In genomic region chrX:433747-434146, ce11 we compare ENCODE assay signal across 4 worm cellular contexts.
TF ChIP-seq lines count a peak whose summit lies in the region.

Gene dve-1 (minus strand): TSS chrX:433812.

TF ChIP-seq in whole organism, L3 larva, 47 proteins besides CTCF, POLR2A, EP300 and RAD21:
- no peak for TF ChIP-seq ceh-16 (tag; optimal IDR thresholded peaks at IDR 0.05; lab: Kevin White, UChicago)
- TF ChIP-seq unc-62 (GFP tag; optimal IDR thresholded peaks at IDR 0.05; lab: Kevin White, UChicago): no peak
- TF ChIP-seq nhr-25 (tag; optimal IDR thresholded peaks at IDR 0.05; lab: Kevin White, UChicago): no peak
- TF ChIP-seq elt-1 (tag; optimal IDR thresholded peaks at IDR 0.05; lab: Kevin White, UChicago): no peak
- peak; percentile 93 for TF ChIP-seq nfya-1 (tag; optimal IDR thresholded peaks at IDR 0.05; lab: Kevin White, UChicago; ENCODE audit: insufficient read depth)

TF ChIP-seq in whole organism, late embryonic, 69 proteins besides CTCF, POLR2A, EP300 and RAD21:
- TF ChIP-seq Y22D7AL.16 (tag; optimal IDR thresholded peaks at IDR 0.05; lab: Kevin White, UChicago): no peak
- TF ChIP-seq ceh-9 (tag; optimal IDR thresholded peaks at IDR 0.05; lab: Kevin White, UChicago): no peak
- peak; percentile 87 for TF ChIP-seq nfya-1 (tag; optimal IDR thresholded peaks at IDR 0.05; lab: Kevin White, UChicago)
- peak; percentile 10 for TF ChIP-seq sdc-2 (tag; optimal IDR thresholded peaks at IDR 0.05; lab: Kevin White, UChicago)

TF ChIP-seq in whole organism, mixed stage, embryonic, 35 proteins besides CTCF, POLR2A, EP300 and RAD21:
- no peak for TF ChIP-seq flh-1 (GFP tag; optimal IDR thresholded peaks at IDR 0.05; lab: Kevin White, UChicago)
- TF ChIP-seq M03D4.4 (tag; optimal IDR thresholded peaks at IDR 0.05; lab: Kevin White, UChicago): no peak
- no peak for TF ChIP-seq elt-1 (tag; optimal IDR thresholded peaks at IDR 0.05; lab: Kevin White, UChicago; ENCODE audit: borderline replicate concordance, insufficient read depth)
- TF ChIP-seq snpc-4 (tag; optimal IDR thresholded peaks at IDR 0.05; lab: Kevin White, UChicago): no peak
- no peak for TF ChIP-seq sem-2 (GFP tag; optimal IDR thresholded peaks at IDR 0.05; lab: Kevin White, UChicago)
- TF ChIP-seq elt-3 (tag; optimal IDR thresholded peaks at IDR 0.05; lab: Kevin White, UChicago): no peak
- peak; percentile 34 for TF ChIP-seq lsy-2 (tag; optimal IDR thresholded peaks at IDR 0.05; lab: Kevin White, UChicago)
- TF ChIP-seq ceh-83 (GFP tag; optimal IDR thresholded peaks at IDR 0.05; lab: Kevin White, UChicago): peak; percentile 45
- no peak for TF ChIP-seq unc-39 (tag; optimal IDR thresholded peaks at IDR 0.05; lab: Kevin White, UChicago)
- no peak for TF ChIP-seq nhr-12 (tag; optimal IDR thresholded peaks at IDR 0.05; lab: Kevin White, UChicago)

TF ChIP-seq in whole organism, young adult, 124 proteins besides CTCF, POLR2A, EP300 and RAD21:
- TF ChIP-seq nfyb-1 (GFP tag; IDR thresholded peaks at IDR 0.05; lab: Robert Waterston, UW): 0 out of 2 replicates have a peak, but pooled peaks have one; percentile 30
- TF ChIP-seq nhr-27 (tag; optimal IDR thresholded peaks at IDR 0.05; lab: Kevin White, UChicago): no peak
- TF ChIP-seq hrde-1 (tag; optimal IDR thresholded peaks at IDR 0.05; lab: Kevin White, UChicago; ENCODE audit: borderline replicate concordance): no peak
- TF ChIP-seq F55B11.4 (tag; optimal IDR thresholded peaks at IDR 0.05; lab: Kevin White, UChicago; ENCODE audit: borderline replicate concordance, insufficient read depth): no peak
- no peak for TF ChIP-seq ama-1 (optimal IDR thresholded peaks at IDR 0.05; lab: Kevin White, UChicago)
- no peak for TF ChIP-seq ama-1 (GFP tag; optimal IDR thresholded peaks at IDR 0.05; lab: Kevin White, UChicago)
TF ChIP-seq in whole organism, young adult: peak in this region for 1.
